Fruit fly (Drosophila melanogaster) whole organism, embryonic: Measurements from ENCODE around the gene wek.

ENCODE experiments used
- Abd-B ChIP-seq: fragments of 200-800 bp; sonication (Bioruptor generic); optimal IDR thresholded peaks from 2 replicates; lab custom pipeline; 2018; ENCODE audit warnings: missing biosample characterization, mild to moderate bottlenecking, missing genetic modification characterization, moderate library complexity
- Atf3 ChIP-seq: fragments of 200-800 bp; sonication (Bioruptor generic); optimal IDR thresholded peaks from 3 replicates; lab custom pipeline; 2016; ENCODE audit warnings: missing biosample characterization, missing genetic modification characterization
- B-H2 ChIP-seq: fragments of 200-800 bp; sonication (Bioruptor generic); optimal IDR thresholded peaks from 2 replicates; lab custom pipeline; 2018; ENCODE audit warnings: missing biosample characterization, mild to moderate bottlenecking, missing genetic modification characterization
- CG10366 ChIP-seq: fragments of 200-800 bp; sonication (Bioruptor generic); IDR thresholded peaks from 2 replicates; pipeline ENCODE4 v1.3.6; 2022; ENCODE audit warnings: missing biosample characterization, missing genetic modification characterization
- CG12219 ChIP-seq: fragments of 200-800 bp; sonication (Bioruptor generic); optimal IDR thresholded peaks from 3 replicates; lab custom pipeline; 2018; ENCODE audit warnings: missing biosample characterization, mild to moderate bottlenecking, missing genetic modification characterization
- CG12769 ChIP-seq: fragments of 200-800 bp; sonication (Bioruptor generic); optimal IDR thresholded peaks from 2 replicates; lab custom pipeline; 2019; ENCODE audit warnings: missing biosample characterization, mild to moderate bottlenecking, missing genetic modification characterization, moderate library complexity
- CG14014 ChIP-seq: fragments of 200-800 bp; sonication (Bioruptor generic); IDR thresholded peaks from 2 replicates; pipeline ENCODE4 v1.3.6; 2022; ENCODE audit warnings: missing biosample characterization, missing genetic modification characterization
- CG15073 ChIP-seq: fragments of 200-800 bp; sonication (Bioruptor generic); optimal IDR thresholded peaks from 2 replicates; lab custom pipeline; 2016; ENCODE audit warnings: missing biosample characterization, missing genetic modification characterization
- CG15601 ChIP-seq: fragments of 200-800 bp; sonication (Bioruptor generic); optimal IDR thresholded peaks from 3 replicates; lab custom pipeline; 2019; ENCODE audit warnings: missing biosample characterization, mild to moderate bottlenecking, missing genetic modification characterization, moderate library complexity
- CG16813 ChIP-seq: fragments of 200-800 bp; sonication (Bioruptor generic); IDR thresholded peaks from 3 replicates; pipeline ENCODE4 v1.3.6; 2022; ENCODE audit warnings: missing biosample characterization, missing genetic modification characterization; ENCODE audit not compliant: partially characterized antibody
- CG16863 ChIP-seq: fragments of 200-800 bp; sonication (Bioruptor generic); optimal IDR thresholded peaks from 3 replicates; lab custom pipeline; 2016; ENCODE audit warnings: missing biosample characterization, missing genetic modification characterization
- CG17612 ChIP-seq: fragments of 200-800 bp; sonication (Bioruptor generic); IDR thresholded peaks from 2 replicates; pipeline ENCODE4 v1.3.6; 2022; ENCODE audit warnings: missing biosample characterization, missing genetic modification characterization
- CG1832 ChIP-seq: fragments of 200-800 bp; sonication (Bioruptor generic); optimal IDR thresholded peaks from 2 replicates; lab custom pipeline; 2017; ENCODE audit warnings: missing biosample characterization, mild to moderate bottlenecking, missing genetic modification characterization, inconsistent platforms
- CG30020 ChIP-seq: fragments of 200-800 bp; optimal IDR thresholded peaks from 2 replicates; lab custom pipeline; 2019; ENCODE audit warnings: missing biosample characterization, mild to moderate bottlenecking, missing genetic modification characterization, moderate library complexity
- CG6654 ChIP-seq: fragments of 200-800 bp; sonication (Bioruptor generic); optimal IDR thresholded peaks from 2 replicates; lab custom pipeline; 2017; ENCODE audit warnings: missing biosample characterization, mild to moderate bottlenecking, missing genetic modification characterization
- CG6791 ChIP-seq: fragments of 200-800 bp; sonication (Bioruptor generic); IDR thresholded peaks from 3 replicates; pipeline ENCODE4 v1.3.6; 2022; ENCODE audit warnings: missing biosample characterization, missing genetic modification characterization; ENCODE audit not compliant: partially characterized antibody
- CG9797 ChIP-seq: fragments of 200-800 bp; sonication (Bioruptor generic); optimal IDR thresholded peaks from 3 replicates; lab custom pipeline; 2018; ENCODE audit warnings: missing biosample characterization, mild to moderate bottlenecking, missing genetic modification characterization
- Camta ChIP-seq: fragments of 200-800 bp; sonication (Bioruptor generic); optimal IDR thresholded peaks from 2 replicates; lab custom pipeline; 2016; ENCODE audit warnings: missing biosample characterization, missing genetic modification characterization
- CoRest ChIP-seq: fragments of 200-800 bp; sonication (Bioruptor generic); optimal IDR thresholded peaks from 3 replicates; lab custom pipeline; 2018; ENCODE audit warnings: missing biosample characterization, mild to moderate bottlenecking, missing genetic modification characterization, moderate library complexity
- D19B ChIP-seq: fragments of 200-800 bp; sonication (Bioruptor generic); optimal IDR thresholded peaks from 2 replicates; lab custom pipeline; 2017; ENCODE audit warnings: missing biosample characterization, mild to moderate bottlenecking, missing genetic modification characterization
- Deaf1 ChIP-seq: fragments of 200-800 bp; optimal IDR thresholded peaks from 3 replicates; lab custom pipeline; 2019; ENCODE audit warnings: missing biosample characterization, mild to moderate bottlenecking, missing genetic modification characterization, moderate library complexity
- GATAe ChIP-seq: fragments of 200-800 bp; sonication (Bioruptor generic); conservative IDR thresholded peaks from 2 replicates; pipeline ENCODE4 v1.3.6; 2022; ENCODE audit warnings: missing biosample characterization, missing genetic modification characterization
- Gug ChIP-seq: fragments of 200-800 bp; sonication (Bioruptor generic); IDR thresholded peaks from 4 replicates; pipeline ENCODE4 v1.3.6; 2022; ENCODE audit warnings: missing biosample characterization, missing genetic modification characterization
- Lpt ChIP-seq: fragments of >200 bp; optimal IDR thresholded peaks from 2 replicates; lab custom pipeline; 2018; ENCODE audit warnings: missing biosample characterization, missing genetic modification characterization
- Mrtf ChIP-seq: fragments of 200-800 bp; sonication (Bioruptor generic); IDR thresholded peaks from 3 replicates; pipeline ENCODE4 v1.3.6; 2022; ENCODE audit warnings: missing biosample characterization, missing genetic modification characterization
- Oaz ChIP-seq: fragments of 200-800 bp; sonication (Bioruptor generic); IDR thresholded peaks from 2 replicates; pipeline ENCODE4 v1.3.6; 2022; ENCODE audit warnings: missing biosample characterization, missing genetic modification characterization
- Ptx1 ChIP-seq: fragments of 200-800 bp; sonication (Bioruptor generic); IDR thresholded peaks from 2 replicates; pipeline ENCODE4 v1.3.6; 2022; ENCODE audit warnings: missing biosample characterization, missing genetic modification characterization
- Rx ChIP-seq: fragments of 200-800 bp; sonication (Bioruptor generic); IDR thresholded peaks from 2 replicates; pipeline ENCODE4 v1.3.6; 2022; ENCODE audit warnings: missing biosample characterization, missing genetic modification characterization
- Xbp1 ChIP-seq: fragments of 200-800 bp; sonication (Bioruptor generic); optimal IDR thresholded peaks from 3 replicates; lab custom pipeline; 2016; ENCODE audit warnings: missing biosample characterization, mild to moderate bottlenecking, missing genetic modification characterization
- Xrp1 ChIP-seq: fragments of 200-800 bp; sonication (Bioruptor generic); IDR thresholded peaks from 2 replicates; pipeline ENCODE4 v1.3.6; 2022; ENCODE audit warnings: missing biosample characterization, missing genetic modification characterization
- az2 ChIP-seq: fragments of 200-800 bp; sonication (Bioruptor generic); optimal IDR thresholded peaks from 3 replicates; lab custom pipeline; 2016; ENCODE audit warnings: missing biosample characterization, missing genetic modification characterization
- cas ChIP-seq: fragments of 200-800 bp; sonication (Bioruptor generic); IDR thresholded peaks from 2 replicates; pipeline ENCODE4 v1.3.6; 2022; ENCODE audit warnings: missing biosample characterization, missing genetic modification characterization
- eve ChIP-seq, 2 experiments: fragments of >200 bp; optimal IDR thresholded peaks; 2 replicates each; lab custom pipeline; 2017; ENCODE audit warnings: missing biosample characterization in 2 of 2, missing genetic modification characterization in 2 of 2
- fu2 ChIP-seq: fragments of 200-800 bp; sonication (Bioruptor generic); optimal IDR thresholded peaks from 2 replicates; lab custom pipeline; 2016; ENCODE audit warnings: missing biosample characterization, missing genetic modification characterization
- gem ChIP-seq: fragments of 200-800 bp; sonication (Bioruptor generic); optimal IDR thresholded peaks from 2 replicates; lab custom pipeline; 2019; ENCODE audit warnings: missing biosample characterization, mild to moderate bottlenecking, missing genetic modification characterization, moderate library complexity
- hbn ChIP-seq: fragments of 200-800 bp; sonication (Bioruptor generic); IDR thresholded peaks from 2 replicates; pipeline ENCODE4 v1.3.6; 2022; ENCODE audit warnings: missing biosample characterization, missing genetic modification characterization; ENCODE audit not compliant: partially characterized antibody
- klu ChIP-seq: fragments of 200-800 bp; sonication (Bioruptor generic); IDR thresholded peaks from 2 replicates; pipeline ENCODE4 v1.3.6; 2022; ENCODE audit warnings: missing biosample characterization, missing genetic modification characterization
- mam ChIP-seq: fragments of 200-800 bp; sonication (Bioruptor generic); optimal IDR thresholded peaks from 3 replicates; lab custom pipeline; 2016; ENCODE audit warnings: missing biosample characterization, missing genetic modification characterization
- nmo ChIP-seq: fragments of 200-800 bp; sonication (Bioruptor generic); optimal IDR thresholded peaks from 2 replicates; lab custom pipeline; 2018; ENCODE audit warnings: missing biosample characterization, mild to moderate bottlenecking, missing genetic modification characterization, moderate library complexity
- repo ChIP-seq: fragments of 200-800 bp; sonication (Bioruptor generic); optimal IDR thresholded peaks from 2 replicates; lab custom pipeline; 2016; ENCODE audit warnings: missing biosample characterization, missing genetic modification characterization
- rib ChIP-seq: fragments of 200-800 bp; sonication (Bioruptor generic); IDR thresholded peaks from 2 replicates; pipeline ENCODE4 v1.3.6; 2022; ENCODE audit warnings: missing biosample characterization, missing genetic modification characterization
- ro ChIP-seq: fragments of 200-800 bp; sonication (Bioruptor generic); IDR thresholded peaks from 2 replicates; pipeline ENCODE4 v1.3.6; 2022; ENCODE audit warnings: missing biosample characterization, missing genetic modification characterization
- slbo ChIP-seq: fragments of 200-800 bp; sonication (Bioruptor generic); IDR thresholded peaks from 2 replicates; pipeline ENCODE4 v1.3.6; 2022; ENCODE audit warnings: missing biosample characterization, missing genetic modification characterization
- slou ChIP-seq: fragments of 200-800 bp; sonication (Bioruptor generic); optimal IDR thresholded peaks from 3 replicates; lab custom pipeline; 2016; ENCODE audit warnings: missing biosample characterization, missing genetic modification characterization
- sna ChIP-seq: fragments of 200-800 bp; sonication (Bioruptor generic); IDR thresholded peaks from 2 replicates; pipeline ENCODE4 v1.3.6; 2022; ENCODE audit warnings: missing biosample characterization, missing genetic modification characterization; ENCODE audit not compliant: partially characterized antibody
- ssp ChIP-seq: fragments of 200-800 bp; sonication (Bioruptor generic); IDR thresholded peaks from 2 replicates; pipeline ENCODE4 v1.3.6; 2022; ENCODE audit warnings: missing biosample characterization, missing genetic modification characterization
- sug ChIP-seq: fragments of 200-800 bp; optimal IDR thresholded peaks from 2 replicates; lab custom pipeline; 2019; ENCODE audit warnings: missing biosample characterization, mild to moderate bottlenecking, missing genetic modification characterization, moderate library complexity
- tx ChIP-seq: fragments of 200-800 bp; sonication (Bioruptor generic); optimal IDR thresholded peaks from 2 replicates; lab custom pipeline; 2016; ENCODE audit warnings: missing biosample characterization, missing genetic modification characterization
- vfl ChIP-seq: fragments of 200-800 bp; sonication (Bioruptor generic); optimal IDR thresholded peaks from 2 replicates; lab custom pipeline; 2016; ENCODE audit warnings: missing biosample characterization, missing genetic modification characterization

wek gene

dm6 chr2L:15750523-15751258 lies 17.5 kb downstream of the wek start, which contains the start of gene ND-B17 (continued):
- TF ChIP-seq fu2 = peak; percentile 27
- TF ChIP-seq sug (tag; lab: Kevin White, UChicago) = peak; percentile 29
- TF ChIP-seq CG15073 (GFP tag; lab: Kevin White, UChicago) = peak; percentile 93
- TF ChIP-seq CG6654 = no peak
- peak; percentile 18 for TF ChIP-seq vfl (GFP tag; lab: Kevin White, UChicago)
- peak; percentile 36 for TF ChIP-seq B-H2 (GFP tag; lab: Kevin White, UChicago)
- TF ChIP-seq Abd-B (GFP tag; lab: Kevin White, UChicago) = no peak
- TF ChIP-seq mam = peak; percentile 76
- TF ChIP-seq Ptx1 = peak; percentile 69
- TF ChIP-seq Mrtf (GFP tag; lab: Robert Waterston, UW) = no peak; the same call in 2 of the 3 replicates
- TF ChIP-seq eve (GFP tag; optimal IDR thresholded peaks at IDR 0.05; lab: Kevin White, UChicago) = no peak
- TF ChIP-seq Xrp1 (GFP tag; lab: Robert Waterston, UW) = peak; percentile 65
- TF ChIP-seq CG1832 (GFP tag; lab: Kevin White, UChicago) = no peak
- TF ChIP-seq ssp (GFP tag; lab: Robert Waterston, UW) = peak; percentile 29; the same call in 1 of the 2 replicates
- TF ChIP-seq Atf3 = peak; percentile 35
- TF ChIP-seq slbo (GFP tag; lab: Robert Waterston, UW) = peak; percentile 82
- TF ChIP-seq CG14014 = peak; percentile 50; the same call in 1 of the 2 replicates
- TF ChIP-seq CG10366 = peak; percentile 57
- no peak for TF ChIP-seq gem (tag; lab: Kevin White, UChicago)
- no peak for TF ChIP-seq ro (GFP tag; lab: Robert Waterston, UW)
- TF ChIP-seq klu (GFP tag; lab: Robert Waterston, UW) = no peak
- peak; percentile 34; the same call in 1 of the 2 replicates for TF ChIP-seq hbn (GFP tag; lab: Robert Waterston, UW)
- TF ChIP-seq D19B (GFP tag; lab: Kevin White, UChicago) = peak; percentile 93
- TF ChIP-seq CG17612 (GFP tag; lab: Robert Waterston, UW) = 0 out of 2 replicates have a peak, but pooled peaks have one; percentile 8
- no peak for TF ChIP-seq CG12769 (tag; lab: Kevin White, UChicago)
- no peak for TF ChIP-seq CG12219 (GFP tag; lab: Kevin White, UChicago)
- TF ChIP-seq Oaz = peak; percentile 45; the same call in 1 of the 2 replicates
- no peak for TF ChIP-seq GATAe
- TF ChIP-seq CoRest (tag; lab: Kevin White, UChicago) = peak; percentile 52
- peak; percentile 75 for TF ChIP-seq Xbp1 (GFP tag; lab: Kevin White, UChicago)
- TF ChIP-seq nmo (GFP tag; lab: Kevin White, UChicago) = peak; percentile 21
- peak; percentile 48 for TF ChIP-seq Camta (GFP tag; lab: Kevin White, UChicago)
- peak; percentile 28 for TF ChIP-seq slou (GFP tag; lab: Kevin White, UChicago)
- TF ChIP-seq CG30020 (tag; lab: Kevin White, UChicago) = peak; percentile 17
- 0 out of 2 replicates have a peak, but pooled peaks have one; percentile 41 for TF ChIP-seq cas
- 0 out of 2 replicates have a peak, but pooled peaks have one; percentile 19 for TF ChIP-seq Rx
- no peak for TF ChIP-seq Deaf1
- peak; percentile 40; the same call in 2 of the 3 replicates for TF ChIP-seq CG6791 (GFP tag; lab: Robert Waterston, UW)
- TF ChIP-seq CG15601 (tag; lab: Kevin White, UChicago) = peak; percentile 17
- no peak for TF ChIP-seq Lpt (GFP tag; lab: Kevin White, UChicago)
- 0 out of 3 replicates have a peak, but pooled peaks have one; percentile 23 for TF ChIP-seq CG16813
- no peak for TF ChIP-seq rib (GFP tag; lab: Robert Waterston, UW)
- peak; percentile 57 for TF ChIP-seq CG16863 (GFP tag; lab: Kevin White, UChicago)
- TF ChIP-seq repo (GFP tag; lab: Kevin White, UChicago) = no peak
- TF ChIP-seq Gug (GFP tag; lab: Robert Waterston, UW) = peak; percentile 51; the same call in 2 of the 4 replicates
- 0 out of 2 replicates have a peak, but pooled peaks have one; percentile 32 for TF ChIP-seq sna (GFP tag; lab: Robert Waterston, UW)
- TF ChIP-seq tx (GFP tag; lab: Kevin White, UChicago) = peak; percentile 54
- TF ChIP-seq CG9797 (GFP tag; lab: Kevin White, UChicago) = peak; percentile 79
- peak; percentile 37 for TF ChIP-seq az2
